Worm (Caenorhabditis elegans) whole organism, late embryonic: Measurements from ENCODE around the gene chil-14.

Experiments used
- ceh-24 ChIP-seq: sonication (generic microtip); optimal IDR thresholded peaks from 2 replicates; lab custom pipeline; 2016; ENCODE audit warnings: mild to moderate bottlenecking, missing genetic modification characterization, missing compliant biosample characterization
- dve-1 ChIP-seq: sonication (generic microtip); optimal IDR thresholded peaks from 2 replicates; lab custom pipeline; 2017; ENCODE audit warnings: antibody characterized with exemption, mild to moderate bottlenecking, missing genetic modification characterization, missing compliant biosample characterization
- hlh-30 ChIP-seq: sonication (generic microtip); optimal IDR thresholded peaks from 2 replicates; lab custom pipeline; 2017; ENCODE audit warnings: antibody characterized with exemption, missing genetic modification characterization, missing compliant biosample characterization; ENCODE audit not compliant: insufficient read depth
- mec-3 ChIP-seq: sonication (generic microtip); optimal IDR thresholded peaks from 2 replicates; lab custom pipeline; 2016; ENCODE audit warnings: borderline replicate concordance, missing genetic modification characterization, missing compliant biosample characterization
- pha-4 ChIP-seq: fragments of 150-350 bp; optimal IDR thresholded peaks from 2 replicates; lab custom pipeline; 2018; ENCODE audit warnings: missing biosample characterization, missing genetic modification reagents, missing genetic modification characterization
- pqm-1 ChIP-seq: sonication (generic microtip); optimal IDR thresholded peaks from 2 replicates; lab custom pipeline; 2016; ENCODE audit warnings: missing genetic modification characterization, missing compliant biosample characterization
- pros-1 ChIP-seq: fragments of 150-350 bp; optimal IDR thresholded peaks from 2 replicates; lab custom pipeline; 2014; ENCODE audit warnings: missing biosample characterization, missing genetic modification reagents, missing genetic modification characterization
- tbx-2 ChIP-seq: sonication (generic microtip); optimal IDR thresholded peaks from 2 replicates; lab custom pipeline; 2016; ENCODE audit warnings: missing genetic modification characterization, missing compliant biosample characterization

DNA sequence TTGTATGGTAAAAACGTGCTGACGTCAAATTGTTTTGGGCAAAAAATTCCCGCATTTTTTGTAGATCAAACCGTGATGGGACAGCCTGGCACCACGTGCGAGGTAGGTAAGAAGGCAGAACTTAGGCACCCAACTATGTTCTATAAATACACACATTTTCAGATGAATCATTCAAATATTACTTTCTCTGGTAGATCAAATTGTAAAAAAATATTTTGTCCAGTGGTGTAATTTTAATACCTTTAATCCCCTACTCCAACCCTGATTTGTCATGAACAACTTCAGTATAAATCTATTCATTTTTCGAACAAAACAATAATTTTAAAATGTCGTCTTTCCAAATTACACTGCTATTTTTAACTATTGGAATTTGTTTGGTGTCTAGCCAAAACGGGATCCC, 39.6 kb downstream of the chil-14 start, which contains the start of gene spig-7:
- TF ChIP-seq tbx-2, result no peak
- TF ChIP-seq dve-1 (tag; lab: Kevin White, UChicago), result no peak
- TF ChIP-seq hlh-30 (tag; lab: Kevin White, UChicago), result no peak
- TF ChIP-seq pros-1 (tag; lab: Kevin White, UChicago), result no peak
- no peak for TF ChIP-seq mec-3 (tag; lab: Kevin White, UChicago)
- TF ChIP-seq pqm-1 (tag; lab: Kevin White, UChicago), result no peak
- TF ChIP-seq ceh-24, result no peak
- no peak for TF ChIP-seq pha-4 (tag; lab: Kevin White, UChicago)
